Fruit fly (Drosophila melanogaster) Kc167 (cell line): ENCODE measurements around the gene CG44422.

Experiments
- Myc ChIP-seq: fragments of >200 bp; optimal IDR thresholded peaks from 2 replicates; lab custom pipeline; 2017; ENCODE audit warnings: missing external identifiers
- Sin3A ChIP-seq: fragments of >200 bp; optimal IDR thresholded peaks from 2 replicates; lab custom pipeline; 2018; ENCODE audit warnings: missing external identifiers
- h ChIP-seq: fragments of >200 bp; optimal IDR thresholded peaks from 3 replicates; lab custom pipeline; 2018; ENCODE audit warnings: missing external identifiers
- insv ChIP-seq: fragments of >200 bp; optimal IDR thresholded peaks from 3 replicates; lab custom pipeline; 2018; ENCODE audit warnings: missing external identifiers
- psq ChIP-seq: fragments of >200 bp; optimal IDR thresholded peaks from 2 replicates; lab custom pipeline; 2017; ENCODE audit warnings: missing external identifiers
- ttk ChIP-seq: sonication (Bioruptor generic); optimal IDR thresholded peaks from 2 replicates; lab custom pipeline; 2017; ENCODE audit warnings: missing external identifiers

Gene CG44422

DNA sequence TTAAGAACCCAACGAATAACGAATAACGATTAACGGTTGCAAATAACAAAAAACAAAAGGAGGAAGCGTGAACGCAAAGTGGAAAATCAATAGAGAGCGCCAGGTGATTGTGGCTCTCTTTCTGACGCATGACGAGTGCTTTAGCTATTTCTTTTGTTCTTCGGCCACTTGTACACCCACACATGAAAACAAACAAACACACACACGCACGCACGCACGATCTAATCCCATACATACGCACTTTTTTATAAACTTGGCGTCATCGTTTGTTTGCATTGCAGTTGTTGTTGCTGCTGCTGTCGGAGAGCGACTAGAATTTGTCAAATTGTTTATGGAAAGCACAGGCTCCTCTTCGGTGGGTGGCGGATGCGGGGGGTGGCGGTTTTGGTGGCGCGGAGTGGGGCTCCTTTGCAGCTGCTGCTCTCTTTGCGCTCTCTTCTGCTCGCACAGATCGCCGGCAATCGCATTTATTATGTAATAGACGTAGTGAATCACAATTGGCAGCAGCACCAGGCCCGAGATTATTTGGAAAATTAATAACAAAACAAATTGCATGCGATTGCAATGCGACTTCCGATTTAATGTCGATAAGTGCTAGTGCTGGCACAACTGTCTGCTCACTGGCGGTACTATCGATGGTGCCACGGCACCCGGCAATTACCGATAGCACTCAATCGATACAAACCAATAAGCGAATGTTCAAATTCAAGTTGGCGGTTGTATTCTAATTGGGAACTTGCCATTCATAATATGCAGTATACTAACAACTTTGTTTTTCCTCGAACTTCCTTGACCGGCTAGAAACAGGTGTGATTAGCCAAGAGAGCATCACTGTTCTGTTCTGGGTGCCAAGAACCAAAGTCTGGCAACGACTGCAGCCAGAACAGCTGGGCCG lies 36.6 kb upstream of the CG44422 start:
- TF ChIP-seq h: no peak
- TF ChIP-seq psq (lab: Kevin White, UChicago): no peak
- no peak for TF ChIP-seq insv
- no peak for TF ChIP-seq Myc (lab: Kevin White, UChicago)
- TF ChIP-seq ttk (lab: Kevin White, UChicago): no peak
- no peak for TF ChIP-seq Sin3A

DNA sequence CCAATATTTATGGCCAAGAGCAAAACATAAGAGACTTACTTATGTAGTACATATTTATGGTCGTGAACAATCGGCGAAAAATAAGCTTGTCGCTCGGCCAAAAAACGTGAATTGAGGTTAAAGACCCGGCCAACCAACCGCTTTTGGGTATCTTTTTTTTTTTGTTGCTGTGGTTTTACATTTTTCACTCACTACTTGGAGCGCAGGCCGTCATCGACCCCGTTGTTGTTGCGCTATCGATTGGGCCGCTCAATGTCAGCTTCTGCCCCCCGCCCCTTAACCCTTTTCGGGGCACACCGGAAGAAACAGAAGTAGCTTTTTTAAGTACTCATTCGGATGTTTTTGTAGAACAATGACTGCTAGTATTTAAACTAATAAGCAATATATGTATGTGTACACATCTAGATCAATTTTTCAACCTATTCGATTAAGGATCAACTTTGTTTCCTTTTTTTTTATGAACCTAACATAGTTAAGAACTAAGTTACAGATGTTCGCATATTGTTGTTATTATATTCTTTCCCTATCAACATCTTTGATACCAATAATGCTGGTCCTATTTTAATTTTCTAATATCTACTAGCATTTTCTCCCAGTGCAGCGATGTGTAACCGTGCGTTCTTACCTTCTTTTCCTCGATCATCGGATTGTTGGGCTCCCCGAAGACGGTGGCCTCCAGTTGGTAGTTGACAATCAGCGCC lies 35.6 kb upstream of the CG44422 start:
- no peak for TF ChIP-seq psq (lab: Kevin White, UChicago)
- no peak for TF ChIP-seq insv
- no peak for TF ChIP-seq Myc (lab: Kevin White, UChicago)
- TF ChIP-seq h: no peak
- no peak for TF ChIP-seq ttk (lab: Kevin White, UChicago)
- TF ChIP-seq Sin3A: no peak

DNA sequence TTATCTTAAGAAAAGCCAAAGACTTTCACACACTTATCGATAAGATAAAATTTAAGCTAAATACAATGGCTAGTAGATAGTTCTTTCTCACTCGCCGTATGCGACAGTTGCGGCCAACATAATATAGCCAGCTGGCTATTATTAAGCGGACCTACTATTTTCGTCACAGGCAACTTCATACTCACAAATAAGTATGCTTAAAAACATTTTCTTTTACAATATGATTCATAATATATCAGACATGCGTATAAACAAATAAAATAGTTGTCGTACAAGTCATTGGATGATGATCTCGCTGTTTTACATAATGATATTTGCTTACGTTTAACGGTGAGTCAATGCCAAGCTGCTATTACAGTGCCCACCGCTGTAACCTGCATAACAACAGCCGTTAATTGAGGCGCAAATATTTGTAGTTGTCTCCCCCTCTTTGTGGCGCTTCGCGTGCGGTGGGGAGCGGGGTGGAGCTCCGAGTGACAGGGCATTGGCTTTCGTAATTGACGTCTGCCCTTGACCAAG lies 23.7 kb upstream of the CG44422 start:
- no peak for TF ChIP-seq insv
- no peak for TF ChIP-seq Sin3A
- no peak for TF ChIP-seq ttk (lab: Kevin White, UChicago)
- TF ChIP-seq h: no peak
- TF ChIP-seq psq (lab: Kevin White, UChicago): no peak
- TF ChIP-seq Myc (lab: Kevin White, UChicago): no peak

DNA sequence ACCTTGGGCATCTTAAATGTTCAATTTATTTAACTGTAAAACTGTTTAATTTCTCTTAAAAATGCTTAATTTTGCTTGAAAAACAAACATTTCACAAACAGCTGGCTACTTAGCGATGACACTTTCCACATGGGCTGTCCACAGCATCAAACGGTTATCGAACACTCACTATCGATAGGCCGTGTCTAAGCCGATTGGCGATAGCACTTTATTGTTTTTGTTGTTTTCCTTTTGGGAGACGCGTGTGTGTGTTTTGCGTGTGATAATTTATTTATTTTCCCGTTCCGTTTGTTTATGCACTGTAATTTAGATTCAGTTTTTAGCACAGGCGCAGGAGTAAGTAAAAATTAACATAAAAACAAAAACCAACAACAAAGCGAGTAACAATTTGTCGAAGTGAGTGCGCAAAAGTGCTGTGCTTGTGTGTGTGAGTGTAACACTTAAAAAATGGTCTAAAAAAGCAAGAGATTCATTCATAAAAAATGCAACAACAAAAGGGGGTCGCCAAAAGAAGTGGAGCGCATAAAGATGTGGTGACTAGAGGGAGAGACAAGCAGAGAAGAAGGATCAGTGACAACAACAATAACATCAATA lies 22.7 kb upstream of the CG44422 start, which contains the start of gene Gapvd1:
TSS of gene Gapvd1 (plus strand) at position 211 of the 594 bp plus-strand sequence.
- TF ChIP-seq insv: no peak
- TF ChIP-seq Myc (lab: Kevin White, UChicago): no peak
- no peak for TF ChIP-seq psq (lab: Kevin White, UChicago)
- no peak for TF ChIP-seq h
- TF ChIP-seq Sin3A: no peak
- no peak for TF ChIP-seq ttk (lab: Kevin White, UChicago)

DNA sequence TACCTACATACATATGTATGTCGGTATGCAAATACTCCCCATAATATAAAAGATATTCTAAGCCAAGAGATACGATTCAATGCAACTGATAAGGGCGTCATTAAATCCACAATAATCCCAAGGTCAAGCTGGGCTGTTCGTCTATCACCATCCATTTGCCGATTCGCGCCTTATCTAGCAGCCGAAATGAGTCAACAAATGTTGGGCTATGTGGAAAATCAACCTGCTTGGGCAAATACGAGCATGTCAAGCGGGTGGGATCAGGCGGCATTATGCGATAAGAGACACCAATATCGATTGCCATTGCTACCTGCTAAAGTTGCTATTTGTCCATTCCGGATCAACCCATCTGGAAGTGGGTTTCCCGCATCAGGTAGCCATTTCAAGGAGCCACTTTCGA lies 20.1 kb upstream of the CG44422 start:
- no peak for TF ChIP-seq Sin3A
- no peak for TF ChIP-seq psq (lab: Kevin White, UChicago)
- no peak for TF ChIP-seq h
- TF ChIP-seq insv: no peak
- no peak for TF ChIP-seq ttk (lab: Kevin White, UChicago)
- no peak for TF ChIP-seq Myc (lab: Kevin White, UChicago)

DNA sequence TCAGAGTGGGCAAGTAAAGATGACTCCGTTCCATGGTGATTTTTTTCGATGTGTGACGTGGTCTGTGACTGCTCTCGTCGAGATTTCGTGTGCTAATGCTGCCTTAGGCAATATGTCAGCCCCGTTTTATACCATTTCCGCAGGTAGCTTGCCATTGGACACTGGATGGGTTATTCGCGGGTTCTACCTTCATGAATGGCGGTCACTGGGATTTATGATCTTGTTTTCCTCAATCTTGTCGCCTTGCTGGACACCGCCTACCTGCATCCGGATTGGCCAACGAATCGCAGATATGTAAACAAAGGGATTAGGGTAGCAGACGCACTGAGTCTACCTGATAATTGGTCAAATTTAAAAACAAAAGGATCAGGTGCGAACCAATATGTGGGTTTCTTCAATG lies 19.7 kb upstream of the CG44422 start, which contains the start of gene sisA:
TSS of gene sisA (minus strand) at position 101 of the 400 bp plus-strand sequence.
- no peak for TF ChIP-seq Sin3A
- no peak for TF ChIP-seq h
- TF ChIP-seq Myc (lab: Kevin White, UChicago): no peak
- no peak for TF ChIP-seq ttk (lab: Kevin White, UChicago)
- TF ChIP-seq psq (lab: Kevin White, UChicago): no peak

DNA sequence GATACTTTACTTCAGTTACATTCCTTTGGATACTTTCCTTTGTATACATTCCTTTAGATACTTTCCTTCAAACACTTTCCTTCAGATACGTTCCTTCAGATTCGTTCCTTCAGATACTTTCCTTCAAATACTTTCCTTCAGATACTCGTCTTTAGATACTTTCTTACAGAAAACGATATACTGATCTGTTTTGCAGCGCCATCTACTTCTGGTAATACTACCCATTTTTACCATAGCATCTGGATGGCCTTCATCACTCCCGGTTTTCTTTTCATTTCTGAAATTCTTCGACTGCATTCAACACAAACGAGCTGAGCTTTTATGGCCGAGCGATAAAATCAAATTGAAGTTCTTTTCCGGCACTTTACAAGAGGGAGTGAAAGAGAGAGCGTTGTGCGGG lies 17.3 kb upstream of the CG44422 start:
- TF ChIP-seq psq (lab: Kevin White, UChicago): no peak
- no peak for TF ChIP-seq Sin3A
- TF ChIP-seq ttk (lab: Kevin White, UChicago): no peak
- TF ChIP-seq Myc (lab: Kevin White, UChicago): no peak
- no peak for TF ChIP-seq insv
- TF ChIP-seq h: no peak

DNA sequence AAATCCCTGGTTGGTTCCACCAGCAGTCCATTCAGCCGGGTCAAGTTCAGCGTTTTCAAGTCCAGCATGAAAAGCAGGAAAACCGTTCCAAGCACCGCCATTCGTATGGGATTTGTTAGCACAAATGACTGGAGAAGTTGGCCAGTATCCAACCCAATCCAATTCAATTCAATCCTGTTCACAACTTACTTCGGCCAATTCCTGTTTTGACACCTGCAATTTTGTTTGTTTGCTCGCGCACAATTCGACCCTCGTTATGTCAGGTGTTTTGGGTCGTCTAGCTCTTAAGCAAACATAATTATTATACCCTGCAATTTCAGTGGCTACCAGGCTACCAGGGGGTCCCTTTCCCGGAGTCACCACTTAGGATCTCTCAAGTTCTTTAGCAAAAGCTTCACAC lies 8.5 kb upstream of the CG44422 start, which contains the start of gene Ir10a:
TSS of gene Ir10a (minus strand) at position 101 of the 400 bp plus-strand sequence.
- TF ChIP-seq Sin3A (no peak), insv (no peak), Myc (lab: Kevin White, UChicago) (no peak), ttk (lab: Kevin White, UChicago) (no peak), psq (lab: Kevin White, UChicago) (no peak), h (no peak)

DNA sequence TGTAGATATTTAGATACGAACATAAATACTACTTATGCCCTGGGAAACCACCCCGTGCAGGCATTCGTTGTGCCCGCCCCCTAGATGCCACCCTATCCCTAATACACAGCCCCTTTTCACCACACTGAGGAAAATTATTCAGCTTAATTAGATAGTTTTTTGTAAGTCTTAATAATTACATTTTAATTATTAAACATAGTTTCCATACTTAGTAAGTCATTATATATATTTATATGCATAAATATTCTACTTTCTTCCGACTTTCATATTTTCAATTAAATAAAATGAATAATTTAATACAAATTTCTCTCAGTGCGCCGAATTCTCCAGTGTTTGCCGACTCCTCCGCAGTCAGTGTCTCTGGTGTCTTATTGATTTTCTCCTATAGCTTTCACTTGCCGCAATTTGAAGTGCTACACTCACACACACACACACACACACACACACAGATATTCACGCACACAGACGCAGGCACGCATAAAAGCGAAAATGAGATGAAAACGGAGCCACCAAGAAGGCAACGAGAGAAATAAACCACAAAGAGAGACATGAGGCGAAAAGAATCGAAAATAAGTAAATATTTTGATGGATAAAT lies 7.1 kb downstream of the CG44422 start:
- TF ChIP-seq insv (no peak), ttk (lab: Kevin White, UChicago) (no peak), psq (lab: Kevin White, UChicago) (no peak), Sin3A (no peak), Myc (lab: Kevin White, UChicago) (no peak), h (no peak)

DNA sequence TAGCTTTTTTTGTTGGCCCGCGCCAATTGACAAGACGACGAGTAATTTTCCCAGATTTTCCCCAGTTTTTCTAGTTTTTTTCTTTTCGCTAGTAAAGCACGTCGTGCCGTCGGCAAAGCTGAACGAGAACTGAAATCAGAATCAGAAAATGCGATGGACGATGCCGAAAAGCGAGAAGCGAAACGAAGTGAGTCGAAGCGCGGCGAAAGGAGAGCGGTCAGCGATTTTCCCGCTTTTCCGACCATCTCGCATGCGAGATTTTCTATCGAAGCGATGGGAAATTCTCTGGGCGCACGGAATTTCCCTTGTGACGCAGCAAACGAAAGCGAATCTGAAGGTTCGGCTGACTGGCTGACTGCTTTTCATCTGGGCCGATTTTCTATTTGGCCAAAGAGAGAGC lies 9.0 kb downstream of the CG44422 start:
- no peak for TF ChIP-seq Sin3A
- TF ChIP-seq ttk (lab: Kevin White, UChicago): no peak
- TF ChIP-seq insv: no peak
- TF ChIP-seq Myc (lab: Kevin White, UChicago): no peak
- no peak for TF ChIP-seq psq (lab: Kevin White, UChicago)
- no peak for TF ChIP-seq h

DNA sequence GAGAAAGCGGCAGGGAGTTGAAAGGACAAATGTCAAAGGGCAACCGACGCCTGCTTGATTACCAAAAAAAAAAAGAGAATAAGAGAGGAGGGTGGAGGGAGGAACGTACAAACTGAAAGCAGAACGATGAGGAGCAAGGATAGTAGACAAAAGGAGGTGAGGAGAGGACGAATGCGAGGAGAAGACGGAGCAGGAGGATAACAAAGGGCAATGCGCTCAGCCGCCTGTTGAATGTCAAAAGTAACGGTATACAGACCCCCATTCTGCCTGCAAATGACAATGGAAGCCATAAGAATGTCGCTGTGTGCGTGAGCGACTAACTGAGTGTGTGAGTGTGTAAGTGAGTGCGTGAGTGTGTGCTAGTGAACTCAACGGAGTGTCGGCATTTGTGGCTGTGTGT lies 17.6 kb downstream of the CG44422 start:
- TF ChIP-seq h (no peak), insv (no peak)

DNA sequence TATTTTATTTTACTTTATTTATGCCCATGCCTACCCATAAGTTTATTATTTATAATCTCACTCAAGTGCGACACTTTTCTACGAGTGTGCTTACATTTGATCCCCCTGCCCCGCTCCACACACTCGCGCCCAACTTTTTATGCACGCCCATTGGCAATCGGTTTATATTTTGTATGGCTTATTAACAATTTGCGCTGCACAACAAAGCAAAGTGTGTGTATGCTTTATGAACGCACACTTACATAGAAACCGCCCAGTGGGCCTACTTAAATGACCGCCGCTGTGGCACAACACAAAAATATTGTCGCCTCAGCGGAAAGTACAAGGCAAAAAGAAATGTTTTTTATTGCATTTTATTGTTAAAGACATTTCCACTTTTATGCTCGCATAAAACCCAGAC lies 19.0 kb downstream of the CG44422 start:
- TF ChIP-seq Sin3A (no peak), Myc (lab: Kevin White, UChicago) (no peak), ttk (lab: Kevin White, UChicago) (no peak), psq (lab: Kevin White, UChicago) (no peak), insv (no peak), h (no peak)
